Fruit fly (Drosophila melanogaster): ENCODE results near the gene Aplip1.

Gene Aplip1

DNA sequence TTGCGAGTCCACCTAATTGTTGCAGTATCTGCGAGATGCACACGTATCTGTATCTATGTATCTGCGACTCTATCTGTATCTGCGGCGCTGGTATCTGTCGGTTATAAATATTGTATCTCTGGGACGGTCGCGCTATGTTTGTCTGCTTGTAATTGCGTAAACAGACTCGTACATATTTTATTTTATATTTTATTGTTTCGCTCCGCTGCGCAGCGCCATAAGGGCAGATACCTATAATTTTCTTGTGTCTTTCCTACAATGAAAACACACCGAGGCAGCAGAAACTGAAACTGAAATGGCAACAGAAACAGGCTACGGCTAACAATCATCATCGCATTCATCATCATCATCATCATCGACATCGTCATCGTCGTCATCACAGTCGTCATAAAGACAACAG is 27.7 kb upstream of the Aplip1 start (continued):
- TF ChIP-seq Dfd (GFP tag; optimal IDR thresholded peaks at IDR 0.05) (no peak), CG11085 (GFP tag; IDR thresholded peaks at IDR 0.05) (no peak), HHEX (GFP tag; optimal IDR thresholded peaks at IDR 0.05) (no peak), CG11247 (GFP tag; IDR thresholded peaks at IDR 0.05) (no peak), CG30403 (GFP tag; optimal IDR thresholded peaks at IDR 0.05) (no peak), ham (GFP tag; IDR thresholded peaks at IDR 0.05) (no peak), slou (GFP tag; optimal IDR thresholded peaks at IDR 0.05) (no peak), Drgx (GFP tag; IDR thresholded peaks at IDR 0.05) (no peak), fd96Cb (tag; optimal IDR thresholded peaks at IDR 0.05) (no peak), esg (GFP tag; conservative IDR thresholded peaks at IDR 0.05) (no peak), twi (tag; optimal IDR thresholded peaks at IDR 0.05) (peak; percentile 27), Doc2 (GFP tag; IDR thresholded peaks at IDR 0.05) (no peak)

dm6 chr3L:1169617-1170016 is 26.5 kb upstream of the Aplip1 start:
- TF ChIP-seq CG2116 (GFP tag; optimal IDR thresholded peaks at IDR 0.05), result no peak
- TF ChIP-seq CG9437 (GFP tag; optimal IDR thresholded peaks at IDR 0.05), result no peak
- TF ChIP-seq tio (GFP tag; optimal IDR thresholded peaks at IDR 0.05), result no peak
- TF ChIP-seq CG18011 (GFP tag; optimal IDR thresholded peaks at IDR 0.05), result no peak
- no peak for TF ChIP-seq z (GFP tag; IDR thresholded peaks at IDR 0.05)
- no peak for TF ChIP-seq crp (GFP tag; optimal IDR thresholded peaks at IDR 0.05)
- TF ChIP-seq CG12219 (GFP tag; optimal IDR thresholded peaks at IDR 0.05), result no peak
- no peak for TF ChIP-seq repo (GFP tag; optimal IDR thresholded peaks at IDR 0.05)
- no peak for TF ChIP-seq HLHmδ (GFP tag; optimal IDR thresholded peaks at IDR 0.05)
- no peak for TF ChIP-seq CG1792 (GFP tag; optimal IDR thresholded peaks at IDR 0.05)
- TF ChIP-seq Neu2 (GFP tag; optimal IDR thresholded peaks at IDR 0.05; ENCODE audit: borderline replicate concordance), result no peak
- no peak for TF ChIP-seq scrt (GFP tag; optimal IDR thresholded peaks at IDR 0.05)
- no peak for TF ChIP-seq B-H2 (GFP tag; optimal IDR thresholded peaks at IDR 0.05)
- TF ChIP-seq NC2α (GFP tag; optimal IDR thresholded peaks at IDR 0.05), result no peak
- TF ChIP-seq HLH3B (GFP tag; IDR thresholded peaks at IDR 0.05), result no peak
- TF ChIP-seq CoRest (tag; optimal IDR thresholded peaks at IDR 0.05), result no peak
- no peak for TF ChIP-seq CG15073 (GFP tag; optimal IDR thresholded peaks at IDR 0.05)
- TF ChIP-seq vfl (GFP tag; optimal IDR thresholded peaks at IDR 0.05), result no peak
- TF ChIP-seq pfk (GFP tag; optimal IDR thresholded peaks at IDR 0.05), result no peak
- TF ChIP-seq Lim3 (GFP tag; IDR thresholded peaks at IDR 0.05), result no peak
- TF ChIP-seq hkb (optimal IDR thresholded peaks at IDR 0.05), result no peak
- TF ChIP-seq hkb (GFP tag; IDR thresholded peaks at IDR 0.05), result no peak
- no peak for TF ChIP-seq p53 (GFP tag; optimal IDR thresholded peaks at IDR 0.05)
- TF ChIP-seq pita (GFP tag; optimal IDR thresholded peaks at IDR 0.05), result no peak
- no peak for TF ChIP-seq luna (GFP tag; optimal IDR thresholded peaks at IDR 0.05)
- no peak for TF ChIP-seq CG10267 (tag; optimal IDR thresholded peaks at IDR 0.05)
- no peak for TF ChIP-seq CG7928 (GFP tag; optimal IDR thresholded peaks at IDR 0.05)
- TF ChIP-seq CG13775 (GFP tag; optimal IDR thresholded peaks at IDR 0.05), result no peak
- TF ChIP-seq TFAM (GFP tag; optimal IDR thresholded peaks at IDR 0.05), result no peak
- no peak for TF ChIP-seq CG8478 (optimal IDR thresholded peaks at IDR 0.05)
- no peak for TF ChIP-seq crc (GFP tag; optimal IDR thresholded peaks at IDR 0.05)
- TF ChIP-seq CG12155 (GFP tag; optimal IDR thresholded peaks at IDR 0.05), result no peak
- TF ChIP-seq CG8359 (GFP tag; optimal IDR thresholded peaks at IDR 0.05; ENCODE audit: borderline replicate concordance), result no peak
- TF ChIP-seq GATAe (GFP tag; conservative IDR thresholded peaks at IDR 0.05), result 0 out of 2 replicates have a peak, but pooled peaks have one; percentile 30
- peak; percentile 22 for TF ChIP-seq Meics (GFP tag; optimal IDR thresholded peaks at IDR 0.05)
- no peak for TF ChIP-seq Dad (GFP tag; optimal IDR thresholded peaks at IDR 0.05)
- no peak for TF ChIP-seq btn (GFP tag; optimal IDR thresholded peaks at IDR 0.05)
- peak; percentile 65 for TF ChIP-seq grn (GFP tag; optimal IDR thresholded peaks at IDR 0.05)
- no peak for TF ChIP-seq CG9876 (GFP tag; optimal IDR thresholded peaks at IDR 0.05)
- TF ChIP-seq CG11085 (GFP tag; IDR thresholded peaks at IDR 0.05), result no peak
- TF ChIP-seq fd96Cb (tag; optimal IDR thresholded peaks at IDR 0.05), result no peak
- TF ChIP-seq CG17568 (GFP tag; optimal IDR thresholded peaks at IDR 0.05), result peak; percentile 33

Data from whole organism, embryonic.